Fruit fly (Drosophila melanogaster) whole organism, prepupa: ENCODE results near the gene CG2924.

ENCODE experiments used
- Blimp-1 ChIP-seq: fragments of 200-800 bp; sonication (Bioruptor generic); optimal IDR thresholded peaks from 3 replicates; lab custom pipeline; 2017; ENCODE audit warnings: missing biosample characterization, missing genetic modification characterization, mild to moderate bottlenecking, moderate library complexity, missing genetic modification reagents
- CG3032 ChIP-seq: fragments of 200-800 bp; optimal IDR thresholded peaks from 2 replicates; lab custom pipeline; 2019; ENCODE audit warnings: missing biosample characterization, mild to moderate bottlenecking, missing genetic modification characterization, moderate library complexity
- CG32006 ChIP-seq: fragments of 200-800 bp; sonication (Bioruptor generic); optimal IDR thresholded peaks from 3 replicates; lab custom pipeline; 2017; ENCODE audit warnings: missing biosample characterization, mild to moderate bottlenecking, missing genetic modification characterization
- CG8119 ChIP-seq: fragments of 200-800 bp; sonication (Bioruptor generic); IDR thresholded peaks from 3 replicates; pipeline ENCODE4 v1.3.6; 2022; ENCODE audit warnings: missing biosample characterization, missing genetic modification characterization
- Sox102F ChIP-seq: fragments of 200-800 bp; sonication (Bioruptor generic); optimal IDR thresholded peaks from 2 replicates; lab custom pipeline; 2016; ENCODE audit warnings: missing biosample characterization, mild to moderate bottlenecking, missing genetic modification characterization
- fd59A ChIP-seq: fragments of 200-800 bp; sonication (Bioruptor generic); optimal IDR thresholded peaks from 2 replicates; lab custom pipeline; 2017; ENCODE audit warnings: missing biosample characterization, mild to moderate bottlenecking, missing genetic modification characterization, missing genetic modification reagents
- topi ChIP-seq: fragments of 200-800 bp; sonication (Bioruptor generic); optimal IDR thresholded peaks from 3 replicates; lab custom pipeline; 2016; ENCODE audit warnings: missing biosample characterization, missing genetic modification characterization
- vri ChIP-seq: fragments of 200-800 bp; sonication (Bioruptor generic); optimal IDR thresholded peaks from 3 replicates; lab custom pipeline; 2016; ENCODE audit warnings: missing biosample characterization, mild to moderate bottlenecking, missing genetic modification characterization

dm6 chrX:2317347-2317832 is 46.8 kb upstream of the CG2924 start:
- no peak for TF ChIP-seq Blimp-1 (GFP tag; lab: Kevin White, UChicago)
- peak; percentile 34 for TF ChIP-seq Sox102F (GFP tag; lab: Kevin White, UChicago)
- TF ChIP-seq vri (GFP tag; lab: Kevin White, UChicago), result peak; percentile 77
- peak; percentile 47 for TF ChIP-seq topi (GFP tag; lab: Kevin White, UChicago)
- TF ChIP-seq CG3032 (tag; lab: Kevin White, UChicago), result no peak
- TF ChIP-seq CG8119 (GFP tag; lab: Robert Waterston, UW), result 0 out of 3 replicates have a peak, but pooled peaks have one; percentile 19
- TF ChIP-seq fd59A, result no peak
- TF ChIP-seq CG32006 (GFP tag; lab: Kevin White, UChicago), result no peak
